Worm (Caenorhabditis elegans) whole organism, L1 larva: ENCODE measurements around the gene sru-31.

Source experiments
- C04F5.9 ChIP-seq: sonication (generic microtip); optimal IDR thresholded peaks from 2 replicates; lab custom pipeline; 2016; ENCODE audit warnings: missing genetic modification characterization, missing compliant biosample characterization
- Y116A8C.19 ChIP-seq: sonication (generic microtip); optimal IDR thresholded peaks from 2 replicates; lab custom pipeline; 2016; ENCODE audit warnings: missing compliant biosample characterization, missing genetic modification characterization, borderline replicate concordance
- blmp-1 ChIP-seq: fragments of 150-350 bp; optimal IDR thresholded peaks from 2 replicates; lab custom pipeline; 2014; ENCODE audit warnings: missing biosample characterization, missing genetic modification characterization
- ceh-63 ChIP-seq: fragments of 200-800 bp; sonication (Bioruptor generic); optimal IDR thresholded peaks from 2 replicates; lab custom pipeline; 2018; ENCODE audit warnings: mild to moderate bottlenecking, missing genetic modification characterization, missing compliant biosample characterization
- efl-1 ChIP-seq, 4 experiments: fragments of 150-350 bp; optimal IDR thresholded peaks in 3 of 4; peaks in 1 of 4; 1 replicate in 1 of 4; 2 replicates in 3 of 4; lab custom pipeline; 2014; ENCODE audit warnings: missing biosample characterization in 2 of 4, missing genetic modification characterization in 2 of 4, missing genetic modification reagents in 2 of 4
- elt-2 ChIP-seq: sonication (generic microtip); optimal IDR thresholded peaks from 2 replicates; lab custom pipeline; 2016; ENCODE audit warnings: missing genetic modification characterization, mild to moderate bottlenecking, inconsistent platforms, missing compliant biosample characterization, missing genetic modification reagents
- fkh-4 ChIP-seq: sonication (generic microtip); optimal IDR thresholded peaks from 2 replicates; lab custom pipeline; 2016; ENCODE audit warnings: missing compliant biosample characterization, missing genetic modification characterization, borderline replicate concordance
- hpl-2 ChIP-seq: fragments of 150-350 bp; optimal IDR thresholded peaks from 2 replicates; lab custom pipeline; 2014; ENCODE audit warnings: missing biosample characterization, missing genetic modification reagents, missing genetic modification characterization
- irx-1 ChIP-seq: sonication (generic microtip); optimal IDR thresholded peaks from 2 replicates; lab custom pipeline; 2016; ENCODE audit warnings: missing genetic modification characterization, missing compliant biosample characterization
- isw-1 ChIP-seq: fragments of 200-800 bp; sonication (Bioruptor generic); IDR thresholded peaks from 2 replicates; pipeline ENCODE4 v1.3.6; 2022; ENCODE audit warnings: missing genetic modification characterization, missing compliant biosample characterization
- lsy-2 ChIP-seq, 2 experiments: fragments of 150-350 bp; optimal IDR thresholded peaks; 2 replicates each; lab custom pipeline; 2014; ENCODE audit warnings: missing biosample characterization in 2 of 2, missing genetic modification characterization in 2 of 2
- mdl-1 ChIP-seq, 2 experiments: fragments of 150-350 bp; optimal IDR thresholded peaks; 2 replicates each; lab custom pipeline; 2014 to 2017; ENCODE audit warnings: missing biosample characterization in 2 of 2, missing genetic modification characterization in 2 of 2, inconsistent platforms in 1 of 2
- nhr-11 ChIP-seq: fragments of 150-350 bp; optimal IDR thresholded peaks from 2 replicates; lab custom pipeline; 2014; ENCODE audit warnings: missing biosample characterization, missing genetic modification characterization
- nhr-12 ChIP-seq: sonication (generic microtip); optimal IDR thresholded peaks from 2 replicates; lab custom pipeline; 2017; ENCODE audit warnings: missing biosample characterization, missing genetic modification characterization
- nhr-19 ChIP-seq: fragments of 200-800 bp; sonication (Bioruptor generic); conservative IDR thresholded peaks from 2 replicates; pipeline ENCODE4 v1.3.6; 2022; ENCODE audit warnings: missing genetic modification characterization, missing compliant biosample characterization
- nhr-237 ChIP-seq: fragments of 150-350 bp; optimal IDR thresholded peaks from 2 replicates; lab custom pipeline; 2014; ENCODE audit warnings: missing biosample characterization, missing genetic modification characterization
- pax-3 ChIP-seq: fragments of 200-800 bp; sonication (Bioruptor generic); optimal IDR thresholded peaks from 2 replicates; lab custom pipeline; 2018; ENCODE audit warnings: mild to moderate bottlenecking, missing genetic modification characterization, moderate library complexity, missing compliant biosample characterization
- rnt-1 ChIP-seq: sonication (generic microtip); optimal IDR thresholded peaks from 2 replicates; lab custom pipeline; 2016; ENCODE audit warnings: mild to moderate bottlenecking, missing genetic modification characterization, moderate library complexity, missing compliant biosample characterization
- skn-1 ChIP-seq: fragments of 150-350 bp; optimal IDR thresholded peaks from 2 replicates; lab custom pipeline; 2014; ENCODE audit warnings: missing biosample characterization, missing genetic modification characterization
- unc-62 ChIP-seq: fragments of 150-350 bp; optimal IDR thresholded peaks from 2 replicates; lab custom pipeline; 2014; ENCODE audit warnings: missing biosample characterization, missing genetic modification reagents, missing genetic modification characterization
- vab-15 ChIP-seq: sonication (generic microtip); optimal IDR thresholded peaks from 2 replicates; lab custom pipeline; 2017; ENCODE audit warnings: missing genotype, mild to moderate bottlenecking, missing genetic modification characterization, missing compliant biosample characterization
- xbp-1 ChIP-seq: sonication (generic microtip); optimal IDR thresholded peaks from 2 replicates; lab custom pipeline; 2016; ENCODE audit warnings: missing genetic modification characterization, missing compliant biosample characterization
- zag-1 ChIP-seq: fragments of 150-350 bp; optimal IDR thresholded peaks from 2 replicates; lab custom pipeline; 2014; ENCODE audit warnings: missing biosample characterization, missing genetic modification characterization

Gene sru-31

ce11 chrV:9855920-9856852 lies 39.7 kb downstream of the sru-31 start (continued):
- no peak for TF ChIP-seq nhr-12 (tag; lab: Kevin White, UChicago)
- TF ChIP-seq vab-15 (tag; lab: Kevin White, UChicago), result no peak
- TF ChIP-seq ceh-63 (GFP tag; lab: Kevin White, UChicago), result no peak
- TF ChIP-seq rnt-1 (tag; lab: Kevin White, UChicago), result peak; percentile 67
- no peak for TF ChIP-seq C04F5.9
- TF ChIP-seq elt-2 (tag; lab: Kevin White, UChicago), result no peak
- no peak for TF ChIP-seq unc-62
- no peak for TF ChIP-seq fkh-4 (tag; lab: Kevin White, UChicago)
- no peak for TF ChIP-seq Y116A8C.19 (tag; lab: Kevin White, UChicago)
- no peak for TF ChIP-seq nhr-11 (tag; lab: Kevin White, UChicago)
- TF ChIP-seq nhr-237 (tag; lab: Kevin White, UChicago), result no peak
- TF ChIP-seq skn-1, result no peak
- peak; percentile 8 for TF ChIP-seq irx-1 (tag; lab: Kevin White, UChicago)
- peak; percentile 42 for TF ChIP-seq nhr-19 (GFP tag; lab: Robert Waterston, UW)

DNA sequence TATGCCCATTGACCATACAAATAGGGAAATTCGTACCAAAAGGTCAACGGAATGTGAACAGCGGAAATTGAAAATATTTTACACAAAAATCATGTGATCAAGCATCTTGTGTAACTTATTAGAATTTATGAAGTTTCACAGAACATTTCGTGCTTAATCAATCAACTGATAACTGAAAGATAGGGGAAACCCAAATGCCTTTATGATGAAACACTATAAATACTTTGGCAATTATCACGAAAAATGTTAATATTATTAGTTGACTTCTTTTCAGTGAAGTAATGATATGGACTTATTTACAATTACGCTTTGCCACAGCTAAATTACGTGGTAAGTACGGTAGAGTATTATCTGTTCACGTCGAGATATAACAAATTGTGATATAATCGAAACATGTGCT lies 40.5 kb downstream of the sru-31 start:
- TF ChIP-seq irx-1 (tag; lab: Kevin White, UChicago) (no peak), elt-2 (tag; lab: Kevin White, UChicago) (peak; percentile 49)

DNA sequence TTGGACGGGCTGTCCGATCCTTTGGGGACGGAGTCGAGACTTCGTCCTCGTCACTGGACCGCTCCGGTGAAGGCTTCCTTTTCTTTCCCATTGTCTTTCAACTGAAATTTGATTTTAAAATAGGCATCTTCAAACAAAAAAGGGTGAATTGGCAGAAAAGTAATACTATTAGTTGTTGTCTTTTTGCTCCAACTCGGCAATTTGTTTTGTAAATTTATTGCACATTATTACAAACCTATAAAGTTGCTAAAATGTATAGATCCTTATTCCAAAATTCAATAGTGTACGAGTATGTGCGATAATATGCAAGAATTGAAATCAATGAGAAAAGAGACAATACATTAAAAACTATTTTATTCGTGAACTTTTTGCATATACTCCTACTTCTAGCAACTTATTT lies 43.4 kb downstream of the sru-31 start, which contains the start of gene lsy-12:
Gene lsy-12 (minus strand): TSS at position 101 of the 400 bp plus-strand sequence.
- TF ChIP-seq efl-1 (optimal IDR thresholded peaks at IDR 0.05; lab: Kevin White, UChicago), result no peak
- TF ChIP-seq efl-1 (GFP tag; optimal IDR thresholded peaks at IDR 0.05 in 1 of 2; lab: Kevin White, UChicago), result peak in 1 of 2 experiments; percentile 47
- no peak for TF ChIP-seq ceh-63 (GFP tag; lab: Kevin White, UChicago)

DNA sequence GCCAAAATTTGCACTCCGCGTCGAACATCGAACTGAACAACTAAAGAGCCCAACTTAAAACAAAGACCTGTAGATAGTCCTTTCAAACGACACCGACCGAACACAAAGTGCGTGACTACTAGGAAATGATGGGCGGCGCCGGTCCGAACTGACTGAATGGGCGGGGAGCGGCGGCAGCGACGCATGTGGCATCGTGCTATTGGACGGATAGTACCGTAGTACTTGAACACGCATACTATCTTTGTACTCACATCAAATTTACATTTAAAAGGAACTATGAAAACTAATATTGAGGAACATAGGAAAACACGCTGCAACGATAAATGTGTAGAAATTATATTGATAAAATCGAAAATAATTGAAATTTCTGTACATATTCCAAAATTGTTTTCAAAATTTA lies 43.8 kb downstream of the sru-31 start:
- TF ChIP-seq pax-3 (tag; lab: Kevin White, UChicago) (no peak), blmp-1 (tag; lab: Kevin White, UChicago) (peak; percentile 25), isw-1 (GFP tag; lab: Robert Waterston, UW) (no peak), hpl-2 (GFP tag; lab: Kevin White, UChicago) (no peak), lsy-2 (tag; optimal IDR thresholded peaks at IDR 0.05; lab: Kevin White, UChicago) (peak; percentile 66 to 70), mdl-1 (tag; optimal IDR thresholded peaks at IDR 0.05; lab: Kevin White, UChicago) (no peak), nhr-12 (tag; lab: Kevin White, UChicago) (no peak), zag-1 (tag; lab: Kevin White, UChicago) (no peak), xbp-1 (tag; lab: Kevin White, UChicago) (peak; percentile 99)
